Fruit fly (Drosophila melanogaster): ENCODE results near the gene PyK.
A peak's percentile ranks its signal among the peaks of the same experiment; 100 is the strongest.

dm6 chr3R:22411879-22412587 is 44.7 kb downstream of the PyK start:
- TF ChIP-seq ovo (GFP tag; optimal IDR thresholded peaks at IDR 0.05), result no peak
- no peak for TF ChIP-seq cnc (optimal IDR thresholded peaks at IDR 0.05)
- no peak for TF ChIP-seq bab1 (GFP tag; optimal IDR thresholded peaks at IDR 0.05)
- peak; percentile 12 for TF ChIP-seq Hr96 (GFP tag; optimal IDR thresholded peaks at IDR 0.05)
